Worm (Caenorhabditis elegans) whole organism, L4 larva: ENCODE results near the gene fipr-10.

Source experiments
- F26F4.8 ChIP-seq: fragments of 200-800 bp; sonication (Bioruptor generic); conservative IDR thresholded peaks from 2 replicates; pipeline ENCODE4 v1.3.6; 2022; ENCODE audit warnings: missing genetic modification characterization, missing compliant biosample characterization
- F49E8.2 ChIP-seq: sonication (generic microtip); optimal IDR thresholded peaks from 2 replicates; lab custom pipeline; 2016; ENCODE audit warnings: missing compliant biosample characterization, mild to moderate bottlenecking, missing genetic modification characterization, borderline replicate concordance
- Y48G9A.11 ChIP-seq: fragments of 200-800 bp; sonication (Bioruptor generic); IDR thresholded peaks from 2 replicates; pipeline ENCODE4 v1.3.6; 2022; ENCODE audit warnings: missing genetic modification reagents, missing genetic modification characterization, missing compliant biosample characterization
- Y75B8A.6 ChIP-seq: fragments of 200-800 bp; sonication (Bioruptor generic); IDR thresholded peaks from 2 replicates; pipeline ENCODE4 v1.3.6; 2022; ENCODE audit warnings: missing genetic modification reagents, missing genetic modification characterization, missing compliant biosample characterization
- ZK546.5 ChIP-seq, 2 experiments: sonication (generic microtip); optimal IDR thresholded peaks; 2 replicates each; lab custom pipeline; 2017; ENCODE audit warnings: missing biosample characterization in 2 of 2, missing genetic modification characterization in 2 of 2
- aly-2 ChIP-seq: sonication (generic microtip); optimal IDR thresholded peaks from 2 replicates; lab custom pipeline; 2018; ENCODE audit warnings: missing biosample characterization, missing genetic modification characterization
- ceh-44 ChIP-seq: fragments of 200-800 bp; sonication (Bioruptor generic); IDR thresholded peaks from 2 replicates; pipeline ENCODE4 v1.3.6; 2022; ENCODE audit warnings: missing genetic modification reagents, missing genetic modification characterization, missing compliant biosample characterization
- daf-12 ChIP-seq: fragments of 150-350 bp; optimal IDR thresholded peaks from 2 replicates; lab custom pipeline; 2014; ENCODE audit warnings: missing biosample characterization, missing genetic modification reagents, missing genetic modification characterization
- daf-19 ChIP-seq: fragments of 200-800 bp; sonication (Bioruptor generic); conservative IDR thresholded peaks from 2 replicates; pipeline ENCODE4 v1.3.6; 2022; ENCODE audit warnings: missing genetic modification characterization, missing compliant biosample characterization
- fkh-10 ChIP-seq: fragments of 150-350 bp; optimal IDR thresholded peaks from 2 replicates; lab custom pipeline; 2014; ENCODE audit warnings: missing biosample characterization, missing genetic modification reagents, missing genetic modification characterization
- madf-5 ChIP-seq, 2 experiments: fragments of 200-800 bp; sonication (Bioruptor generic); IDR thresholded peaks; 2 replicates each; pipeline ENCODE4 v1.3.6; 2022; ENCODE audit warnings: missing compliant biosample characterization in 2 of 2, missing genetic modification characterization in 2 of 2
- mdl-1 ChIP-seq, 2 experiments: fragments of 150-350 bp in 1 of 2; sonication (generic microtip) in 1 of 2; optimal IDR thresholded peaks; 2 replicates each; lab custom pipeline; 2014 to 2017; ENCODE audit warnings: missing biosample characterization in 2 of 2, missing genetic modification characterization in 2 of 2
- mes-2 ChIP-seq: sonication (generic microtip); optimal IDR thresholded peaks from 2 replicates; lab custom pipeline; 2016; ENCODE audit warnings: missing genotype, mild to moderate bottlenecking, missing genetic modification characterization, missing compliant biosample characterization; ENCODE audit not compliant: poor library complexity, severe bottlenecking
- mxl-3 ChIP-seq: fragments of 200-800 bp; sonication (Bioruptor generic); optimal IDR thresholded peaks from 2 replicates; lab custom pipeline; 2018; ENCODE audit warnings: mild to moderate bottlenecking, missing genetic modification characterization, missing compliant biosample characterization
- nhr-237 ChIP-seq: sonication (generic microtip); optimal IDR thresholded peaks from 2 replicates; lab custom pipeline; 2017; ENCODE audit warnings: missing biosample characterization, missing genetic modification characterization
- nhr-41 ChIP-seq: fragments of 200-800 bp; sonication (Bioruptor generic); IDR thresholded peaks from 2 replicates; pipeline ENCODE4 v1.3.6; 2022; ENCODE audit warnings: missing genetic modification reagents, missing genetic modification characterization, missing compliant biosample characterization
- nhr-42 ChIP-seq: fragments of 200-800 bp; sonication (Bioruptor generic); IDR thresholded peaks from 2 replicates; pipeline ENCODE4 v1.3.6; 2022; ENCODE audit warnings: missing genetic modification characterization, missing compliant biosample characterization
- nhr-77 ChIP-seq: fragments of 150-350 bp; optimal IDR thresholded peaks from 2 replicates; lab custom pipeline; 2014; ENCODE audit warnings: missing biosample characterization, missing genetic modification characterization
- pqm-1 ChIP-seq: sonication (generic microtip); optimal IDR thresholded peaks from 2 replicates; lab custom pipeline; 2017; ENCODE audit warnings: missing biosample characterization, missing genetic modification characterization
- rbr-2 ChIP-seq: sonication (generic microtip); optimal IDR thresholded peaks from 2 replicates; lab custom pipeline; 2016; ENCODE audit warnings: missing genotype, missing genetic modification characterization, missing compliant biosample characterization
- set-16 ChIP-seq: fragments of 200-800 bp; sonication (Bioruptor generic); IDR thresholded peaks from 2 replicates; pipeline ENCODE4 v1.3.6; 2022; ENCODE audit warnings: missing genetic modification reagents, missing genetic modification characterization, missing compliant biosample characterization
- snpc-4 ChIP-seq: fragments of 150-350 bp; optimal IDR thresholded peaks from 2 replicates; lab custom pipeline; 2014; ENCODE audit warnings: missing biosample characterization, missing genetic modification characterization
- spr-3 ChIP-seq: fragments of 200-800 bp; sonication (Bioruptor generic); optimal IDR thresholded peaks from 2 replicates; lab custom pipeline; 2018; ENCODE audit warnings: mild to moderate bottlenecking, missing genetic modification characterization, missing compliant biosample characterization
- tra-1 ChIP-seq: fragments of 200-800 bp; sonication (Bioruptor generic); IDR thresholded peaks from 2 replicates; pipeline ENCODE4 v1.3.6; 2022; ENCODE audit warnings: missing genetic modification reagents, missing genetic modification characterization, missing compliant biosample characterization
- unc-39 ChIP-seq: sonication (generic microtip); optimal IDR thresholded peaks from 2 replicates; lab custom pipeline; 2017; ENCODE audit warnings: missing biosample characterization, missing genetic modification characterization
- unc-62 ChIP-seq, 3 experiments: fragments of 150-350 bp in 1 of 3; sonication (generic microtip); optimal IDR thresholded peaks in 2 of 3; peaks in 1 of 3; 1 replicate in 1 of 3; 2 replicates in 2 of 3; lab custom pipeline; 2014 to 2017; ENCODE audit warnings: missing biosample characterization in 3 of 3, missing genetic modification characterization in 3 of 3, missing genetic modification reagents in 3 of 3, missing genotype in 1 of 3
- zfp-2 ChIP-seq: sonication (generic microtip); optimal IDR thresholded peaks from 2 replicates; lab custom pipeline; 2016; ENCODE audit warnings: mild to moderate bottlenecking, missing genetic modification characterization, missing compliant biosample characterization
- zip-11 ChIP-seq: fragments of 200-800 bp; sonication (Bioruptor generic); IDR thresholded peaks from 2 replicates; pipeline ENCODE4 v1.3.6; 2022; ENCODE audit warnings: missing genetic modification characterization, missing compliant biosample characterization
- ztf-11 ChIP-seq: fragments of 150-350 bp; optimal IDR thresholded peaks from 2 replicates; lab custom pipeline; 2014; ENCODE audit warnings: missing biosample characterization, missing genetic modification characterization

The fipr-10 gene

DNA sequence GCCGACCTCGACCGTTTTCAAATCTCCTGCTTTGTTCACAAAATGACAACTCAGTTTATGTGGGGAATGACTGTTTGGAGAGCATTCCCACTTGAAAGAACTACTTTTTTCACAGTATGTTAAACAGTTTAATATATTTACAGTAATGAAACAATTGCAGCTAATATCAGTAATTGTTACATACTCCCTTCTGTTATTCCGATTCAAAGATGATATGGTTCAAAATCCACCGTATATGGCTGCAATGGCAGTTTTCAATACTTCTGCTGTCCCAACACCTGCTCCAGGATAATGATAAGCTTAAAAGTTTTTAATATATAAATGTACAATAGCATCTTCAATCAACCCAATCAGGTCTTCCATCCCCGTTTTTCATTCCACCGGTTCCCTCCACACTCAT lies 6.8 kb upstream of the fipr-10 start:
- TF ChIP-seq Y75B8A.6 (no peak), unc-62 (GFP tag; optimal IDR thresholded peaks at IDR 0.05 in 1 of 2; lab: Kevin White, UChicago) (peak in 1 of 2 experiments; percentile 95), unc-62 (tag; optimal IDR thresholded peaks at IDR 0.05; lab: Kevin White, UChicago) (no peak), F49E8.2 (tag; lab: Kevin White, UChicago) (no peak)
- TF ChIP-seq, all 104 proteins: peak for 1

DNA sequence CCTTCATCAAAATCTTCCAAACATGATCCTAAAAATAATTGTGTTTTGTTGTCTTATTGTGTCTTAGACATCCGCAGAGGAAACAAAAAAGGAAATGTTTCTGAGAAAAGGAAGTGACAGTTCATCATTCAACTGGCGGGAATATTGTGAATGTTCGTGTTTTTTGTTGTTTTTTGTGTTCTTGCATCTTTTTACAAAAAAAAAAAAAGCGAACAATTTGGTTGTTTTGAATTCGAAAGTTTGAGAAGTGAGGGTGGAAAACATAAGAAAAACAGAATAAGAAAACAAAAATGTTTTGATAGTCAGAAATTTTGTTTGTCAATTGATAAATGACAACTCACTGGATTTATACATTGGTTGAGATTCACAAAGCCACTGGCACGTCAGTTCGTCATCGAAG lies 4.3 kb upstream of the fipr-10 start:
- TF ChIP-seq spr-3 (GFP tag; lab: Kevin White, UChicago), result no peak
- TF ChIP-seq unc-62 (GFP tag; optimal IDR thresholded peaks at IDR 0.05 in 1 of 2; lab: Kevin White, UChicago), result peak in 1 of 2 experiments; percentile 96
- no peak for TF ChIP-seq unc-62 (tag; optimal IDR thresholded peaks at IDR 0.05; lab: Kevin White, UChicago)

DNA sequence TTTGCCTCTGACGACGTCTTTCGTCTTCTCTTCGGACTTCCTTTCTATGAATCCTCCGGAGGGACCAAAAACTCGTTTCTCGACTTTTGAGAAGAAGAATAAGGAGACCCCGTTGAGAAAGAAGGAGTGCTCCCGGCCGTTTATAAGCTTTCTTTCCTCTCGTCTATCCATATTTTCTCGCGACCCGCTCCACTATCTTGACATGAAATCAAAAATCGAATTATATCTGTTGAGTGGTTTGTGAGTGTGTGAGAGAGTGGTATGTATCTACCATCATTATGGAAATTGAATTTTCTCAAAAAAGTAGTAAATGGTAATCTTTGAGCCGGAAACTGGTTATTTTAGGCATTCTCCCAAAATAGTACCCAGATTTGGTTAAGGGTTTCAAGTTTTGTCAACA lies 2.8 kb upstream of the fipr-10 start:
- TF ChIP-seq unc-39 (tag; lab: Kevin White, UChicago) (no peak), unc-62 (GFP tag; optimal IDR thresholded peaks at IDR 0.05 in 1 of 2; lab: Kevin White, UChicago) (peak in 1 of 2 experiments; percentile 45), unc-62 (tag; optimal IDR thresholded peaks at IDR 0.05; lab: Kevin White, UChicago) (no peak)
- TF ChIP-seq, all 104 proteins: peak for 1

DNA sequence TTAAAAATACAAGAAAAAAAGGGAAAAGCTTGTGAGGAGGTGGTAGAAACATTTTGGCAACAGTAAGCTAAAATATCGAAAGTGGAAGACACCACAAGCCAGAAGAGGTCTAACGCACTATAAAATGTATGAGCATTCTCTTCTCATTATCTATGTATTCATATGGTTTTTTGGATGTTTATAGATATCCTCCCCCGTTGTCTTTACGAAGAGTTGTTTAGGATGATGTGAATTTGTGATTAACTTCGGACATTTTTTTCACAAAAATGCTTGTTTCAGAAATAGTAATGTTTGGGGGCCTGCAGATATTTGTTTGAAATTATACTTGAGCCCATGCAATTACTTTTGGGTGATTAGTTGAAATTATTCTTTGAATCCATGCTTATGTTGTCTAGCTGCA lies 1.1 kb downstream of the fipr-10 start, which contains the start of gene mec-9:
Gene mec-9, minus strand, starts transcription at position 101 of the 400 bp plus-strand sequence.
- TF ChIP-seq snpc-4 (tag; lab: Kevin White, UChicago), result no peak
- TF ChIP-seq aly-2 (tag; lab: Kevin White, UChicago), result no peak
- no peak for TF ChIP-seq nhr-41 (GFP tag; lab: Robert Waterston, UW)
- TF ChIP-seq mdl-1 (tag; optimal IDR thresholded peaks at IDR 0.05; lab: Kevin White, UChicago), result no peak
- TF ChIP-seq mxl-3, result no peak

DNA sequence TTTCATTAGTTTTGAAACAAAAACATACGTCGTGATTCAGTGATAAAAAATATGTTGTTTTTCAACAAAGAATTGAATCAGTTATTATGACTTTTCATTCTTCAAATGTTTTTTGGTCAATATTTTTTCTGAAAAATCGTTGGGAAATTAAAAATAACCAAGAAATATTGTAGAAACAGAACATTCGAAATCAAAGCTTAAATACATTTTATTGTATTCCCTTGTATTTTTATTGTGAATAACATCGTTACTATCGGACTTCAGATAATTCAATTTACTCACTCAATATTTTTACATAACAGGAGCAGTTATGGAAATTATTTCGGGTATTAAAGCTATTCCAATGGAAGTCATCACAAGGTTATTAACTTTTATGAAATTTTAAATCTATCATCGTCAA lies 2.7 kb downstream of the fipr-10 start, which contains the start of gene C50H2.4:
Gene C50H2.4, plus strand, starts transcription at position 301 of the 400 bp plus-strand sequence.
- TF ChIP-seq ceh-44 (GFP tag; lab: Robert Waterston, UW), result no peak
- TF ChIP-seq ZK546.5 (tag; optimal IDR thresholded peaks at IDR 0.05; lab: Kevin White, UChicago), result no peak
- no peak for TF ChIP-seq daf-12 (tag; lab: Kevin White, UChicago)
- TF ChIP-seq unc-39 (tag; lab: Kevin White, UChicago), result no peak
- no peak for TF ChIP-seq madf-5 (GFP tag; IDR thresholded peaks at IDR 0.05; lab: Robert Waterston, UW)
- no peak for TF ChIP-seq Y75B8A.6
- no peak for TF ChIP-seq zfp-2 (tag; lab: Kevin White, UChicago)

DNA sequence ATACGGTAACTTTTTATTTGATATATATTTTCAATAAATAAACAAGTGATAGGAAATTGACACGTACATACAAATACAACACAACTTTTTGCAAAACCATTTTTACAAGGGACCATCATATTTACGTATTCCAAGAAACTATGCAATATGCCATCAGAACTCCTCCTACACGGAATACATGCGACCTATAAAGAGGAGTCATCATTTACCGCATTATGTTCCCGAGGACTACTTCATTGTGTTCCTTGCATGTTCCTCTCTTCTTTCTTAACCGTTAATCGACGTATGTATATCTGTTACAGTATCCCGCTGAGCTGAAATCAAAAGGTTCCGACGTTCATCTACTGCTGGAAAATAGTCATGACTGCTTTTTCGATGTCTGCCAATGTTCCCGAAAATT lies 4.4 kb downstream of the fipr-10 start, which contains the start of gene C50H2.5:
Gene C50H2.5, plus strand, starts transcription at position 301 of the 400 bp plus-strand sequence.
- TF ChIP-seq Y48G9A.11 (GFP tag; lab: Robert Waterston, UW) (no peak), zip-11 (GFP tag; lab: Robert Waterston, UW) (no peak), mes-2 (tag; lab: Kevin White, UChicago) (no peak), F26F4.8 (GFP tag; lab: Robert Waterston, UW) (no peak), daf-19 (GFP tag; lab: Robert Waterston, UW) (no peak), ztf-11 (tag; lab: Kevin White, UChicago) (no peak), unc-62 (GFP tag; optimal IDR thresholded peaks at IDR 0.05 in 1 of 2; lab: Kevin White, UChicago) (no peak), unc-62 (tag; optimal IDR thresholded peaks at IDR 0.05; lab: Kevin White, UChicago) (no peak), fkh-10 (GFP tag; lab: Kevin White, UChicago) (no peak), nhr-77 (tag; lab: Kevin White, UChicago) (no peak), nhr-42 (GFP tag; lab: Robert Waterston, UW) (no peak), set-16 (GFP tag; lab: Robert Waterston, UW) (no peak)

DNA sequence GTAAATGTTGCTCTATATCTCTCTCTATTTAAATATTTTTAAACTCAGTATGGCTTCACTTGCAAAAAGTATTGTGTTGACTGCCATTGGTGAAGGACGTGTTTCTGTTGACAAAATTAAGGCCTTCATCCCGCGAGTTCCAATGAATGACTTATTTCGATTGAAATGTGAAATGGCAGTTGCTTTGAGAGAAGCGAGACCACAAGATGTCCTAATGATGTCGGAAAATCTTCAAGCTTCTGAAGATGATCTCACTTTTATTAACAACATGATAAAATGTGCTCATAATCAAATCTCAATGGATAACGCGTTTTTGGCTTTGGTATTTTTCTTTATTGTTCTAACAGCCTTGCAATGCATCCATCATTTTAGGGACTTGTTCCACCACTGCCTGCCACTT lies 7.3 kb downstream of the fipr-10 start, which contains the start of gene ceh-75:
Gene ceh-75, plus strand, starts transcription at position 50 of the 400 bp plus-strand sequence.
- no peak for TF ChIP-seq tra-1 (GFP tag; lab: Robert Waterston, UW)
- TF ChIP-seq pqm-1 (tag; lab: Kevin White, UChicago), result no peak
- peak in 1 of 2 experiments; percentile 99 for TF ChIP-seq unc-62 (GFP tag; optimal IDR thresholded peaks at IDR 0.05 in 1 of 2; lab: Kevin White, UChicago)
- no peak for TF ChIP-seq unc-62 (tag; optimal IDR thresholded peaks at IDR 0.05; lab: Kevin White, UChicago)
- TF ChIP-seq rbr-2 (tag; lab: Kevin White, UChicago), result no peak
- no peak for TF ChIP-seq nhr-41 (GFP tag; lab: Robert Waterston, UW)
- no peak for TF ChIP-seq nhr-237 (tag; lab: Kevin White, UChicago)
